Worm (Caenorhabditis elegans): ENCODE data around the gene fbxb-51.
A peak's percentile ranks its signal among the peaks of the same experiment; 100 is the strongest.
"Not testable (repeated sequence)": the region's sequence is repeated elsewhere in the genome, so short reads cannot be mapped to it uniquely, and the experiment has no call there.

The fbxb-51 gene

ce11 chrII:1538589-1538988 is 11.9 kb upstream of the fbxb-51 start, which contains the start of gene fbxb-44:
fbxb-44 (plus strand) TSS chrII:1538889.
- TF ChIP-seq cnd-1 (tag; optimal IDR thresholded peaks at IDR 0.05) (peak; percentile 34), unc-120 (tag; optimal IDR thresholded peaks at IDR 0.05; ENCODE audit: poor library complexity, severe bottlenecking) (no peak)

ce11 chrII:1540628-1541027 is 9.9 kb upstream of the fbxb-51 start, which contains the start of gene poml-4:
poml-4 (plus strand) TSS chrII:1540928.
- TF ChIP-seq mep-1, nhr-12, nhr-2 (tag; optimal IDR thresholded peaks at IDR 0.05): not testable (repeated sequence)

- TF ChIP-seq bed-3 (GFP tag; optimal IDR thresholded peaks at IDR 0.05); elt-1 (tag; optimal IDR thresholded peaks at IDR 0.05; ENCODE audit: borderline replicate concordance, insufficient read depth); M03D4.4 (tag; optimal IDR thresholded peaks at IDR 0.05): not testable (repeated sequence)
These were observed 7.3 kb upstream of the fbxb-51 start, which contains the start of gene K05F6.4 for ce11 chrII:1543182-1543581. K05F6.4 (plus strand) TSS chrII:1543482.

ce11 chrII:1545625-1546024 is 4.9 kb upstream of the fbxb-51 start, which contains the start of gene K05F6.12:
K05F6.12 (plus strand) TSS chrII:1545925.
- no peak for TF ChIP-seq nhr-237 (tag; optimal IDR thresholded peaks at IDR 0.05)
- no peak for TF ChIP-seq ceh-39 (tag; optimal IDR thresholded peaks at IDR 0.05)
- no peak for TF ChIP-seq M03D4.4 (tag; optimal IDR thresholded peaks at IDR 0.05)
- TF ChIP-seq flh-1 (GFP tag; optimal IDR thresholded peaks at IDR 0.05): no peak
- no peak for TF ChIP-seq hlh-1 (tag; optimal IDR thresholded peaks at IDR 0.05)
- no peak for TF ChIP-seq elt-3 (tag; optimal IDR thresholded peaks at IDR 0.05)
- no peak for TF ChIP-seq tbx-8 (GFP tag; optimal IDR thresholded peaks at IDR 0.05)
- no peak for TF ChIP-seq unc-62 (GFP tag; optimal IDR thresholded peaks at IDR 0.05)
- no peak for TF ChIP-seq snpc-4 (tag; optimal IDR thresholded peaks at IDR 0.05)
- no peak for TF ChIP-seq lin-13 (tag; optimal IDR thresholded peaks at IDR 0.05)
- no peak for TF ChIP-seq blmp-1 (tag; optimal IDR thresholded peaks at IDR 0.05)
- TF ChIP-seq ham-2 (GFP tag; optimal IDR thresholded peaks at IDR 0.05): no peak
- no peak for TF ChIP-seq cnd-1 (tag; optimal IDR thresholded peaks at IDR 0.05)
- no peak for TF ChIP-seq unc-120 (tag; optimal IDR thresholded peaks at IDR 0.05; ENCODE audit: poor library complexity, severe bottlenecking)

ce11 chrII:1556217-1556616 is 5.7 kb downstream of the fbxb-51 start, which contains the start of the genes fbxb-54 and fbxb-50:
fbxb-54 (minus strand) TSS chrII:1556317.
fbxb-50 (plus strand) TSS chrII:1556443.
- TF ChIP-seq pha-4 (tag; optimal IDR thresholded peaks at IDR 0.05); nhr-76 (tag; optimal IDR thresholded peaks at IDR 0.05); drap-1 (GFP tag; optimal IDR thresholded peaks at IDR 0.05): not testable (repeated sequence)

- TF ChIP-seq ztf-11 (tag; optimal IDR thresholded peaks at IDR 0.05): no peak
- TF ChIP-seq M03D4.4 (tag; optimal IDR thresholded peaks at IDR 0.05): no peak
- TF ChIP-seq nhr-76 (tag; optimal IDR thresholded peaks at IDR 0.05): no peak
- TF ChIP-seq lsy-2 (tag; optimal IDR thresholded peaks at IDR 0.05): no peak
- no peak for TF ChIP-seq unc-62 (GFP tag; optimal IDR thresholded peaks at IDR 0.05)
- no peak for TF ChIP-seq cnd-1 (tag; optimal IDR thresholded peaks at IDR 0.05)
- no peak for TF ChIP-seq mab-5 (tag; optimal IDR thresholded peaks at IDR 0.05)
- no peak for TF ChIP-seq nhr-12 (tag; optimal IDR thresholded peaks at IDR 0.05)
- TF ChIP-seq elt-3 (tag; optimal IDR thresholded peaks at IDR 0.05): no peak
- TF ChIP-seq mep-1 (tag; optimal IDR thresholded peaks at IDR 0.05): no peak
These were observed 10.3 kb downstream of the fbxb-51 start for ce11 chrII:1560839-1561238.

- TF ChIP-seq unc-62 (GFP tag; optimal IDR thresholded peaks at IDR 0.05): no peak
- no peak for TF ChIP-seq ces-1 (GFP tag; optimal IDR thresholded peaks at IDR 0.05)
- no peak for TF ChIP-seq nhr-12 (tag; optimal IDR thresholded peaks at IDR 0.05)
- TF ChIP-seq ceh-39 (tag; optimal IDR thresholded peaks at IDR 0.05): no peak
- no peak for TF ChIP-seq ceh-43 (GFP tag; optimal IDR thresholded peaks at IDR 0.05)
- TF ChIP-seq unc-120 (tag; optimal IDR thresholded peaks at IDR 0.05; ENCODE audit: poor library complexity, severe bottlenecking): no peak
- no peak for TF ChIP-seq nhr-2 (tag; optimal IDR thresholded peaks at IDR 0.05)
- no peak for TF ChIP-seq nhr-76 (tag; optimal IDR thresholded peaks at IDR 0.05)
- TF ChIP-seq sem-2 (GFP tag; optimal IDR thresholded peaks at IDR 0.05): no peak
- TF ChIP-seq ztf-11 (tag; optimal IDR thresholded peaks at IDR 0.05): no peak
- no peak for TF ChIP-seq elt-1 (tag; optimal IDR thresholded peaks at IDR 0.05; ENCODE audit: borderline replicate concordance, insufficient read depth)
- no peak for TF ChIP-seq drap-1 (GFP tag; optimal IDR thresholded peaks at IDR 0.05)
- TF ChIP-seq sptf-1 (tag; optimal IDR thresholded peaks at IDR 0.05): no peak
- TF ChIP-seq elt-3 (tag; optimal IDR thresholded peaks at IDR 0.05): no peak
- no peak for TF ChIP-seq M03D4.4 (tag; optimal IDR thresholded peaks at IDR 0.05)
- TF ChIP-seq blmp-1 (tag; optimal IDR thresholded peaks at IDR 0.05): no peak
- no peak for TF ChIP-seq snpc-4 (tag; optimal IDR thresholded peaks at IDR 0.05)
- TF ChIP-seq ceh-83 (GFP tag; optimal IDR thresholded peaks at IDR 0.05): no peak
These were observed 11.4 kb downstream of the fbxb-51 start, which contains the start of gene K05F6.14 for ce11 chrII:1561863-1562262. K05F6.14 (plus strand) TSS chrII:1562163.
